Fruit fly (Drosophila melanogaster) whole organism, embryonic: ENCODE results near the gene erm.
A peak's percentile ranks its signal among the peaks of the same experiment; 100 is the strongest.

Source experiments
- Ada2b ChIP-seq: fragments of 200-800 bp; sonication (Bioruptor generic); IDR thresholded peaks from 2 replicates; pipeline ENCODE4 v1.3.6; 2022; ENCODE audit warnings: missing biosample characterization, missing genetic modification characterization
- C15 ChIP-seq: fragments of 200-800 bp; sonication (Bioruptor generic); IDR thresholded peaks from 3 replicates; pipeline ENCODE4 v1.3.6; 2022; ENCODE audit warnings: missing biosample characterization, missing genetic modification characterization
- CG11456 ChIP-seq: fragments of 200-800 bp; sonication (Bioruptor generic); IDR thresholded peaks from 3 replicates; pipeline ENCODE4 v1.3.6; 2022; ENCODE audit warnings: missing biosample characterization, missing genetic modification characterization
- CG13296 ChIP-seq: fragments of 200-800 bp; sonication (Bioruptor generic); optimal IDR thresholded peaks from 3 replicates; lab custom pipeline; 2018; ENCODE audit warnings: missing biosample characterization, mild to moderate bottlenecking, missing genetic modification characterization
- CG13624 ChIP-seq: fragments of 200-800 bp; sonication (Bioruptor generic); optimal IDR thresholded peaks from 2 replicates; lab custom pipeline; 2016; ENCODE audit warnings: missing biosample characterization, missing genetic modification characterization
- CG15011 ChIP-seq: fragments of 200-800 bp; sonication (Bioruptor generic); optimal IDR thresholded peaks from 3 replicates; lab custom pipeline; 2018; ENCODE audit warnings: missing biosample characterization, mild to moderate bottlenecking, missing genetic modification characterization
- CG17359 ChIP-seq: fragments of 200-800 bp; sonication (Bioruptor generic); optimal IDR thresholded peaks from 3 replicates; lab custom pipeline; 2018; ENCODE audit warnings: missing biosample characterization, mild to moderate bottlenecking, missing genetic modification characterization, moderate library complexity
- CG2129 ChIP-seq: fragments of 200-800 bp; sonication (Bioruptor generic); IDR thresholded peaks from 2 replicates; pipeline ENCODE4 v1.3.6; 2022; ENCODE audit warnings: missing biosample characterization, missing genetic modification characterization; ENCODE audit not compliant: partially characterized antibody
- CG30020 ChIP-seq: fragments of 200-800 bp; optimal IDR thresholded peaks from 2 replicates; lab custom pipeline; 2019; ENCODE audit warnings: missing biosample characterization, mild to moderate bottlenecking, missing genetic modification characterization, moderate library complexity
- CG31388 ChIP-seq: fragments of 200-800 bp; sonication (Bioruptor generic); optimal IDR thresholded peaks from 2 replicates; lab custom pipeline; 2016; ENCODE audit warnings: missing biosample characterization, missing genetic modification characterization
- CG4424 ChIP-seq: fragments of 200-800 bp; sonication (Bioruptor generic); optimal IDR thresholded peaks from 3 replicates; lab custom pipeline; 2016; ENCODE audit warnings: missing biosample characterization, missing genetic modification characterization
- CG4617 ChIP-seq: fragments of 200-800 bp; sonication (Bioruptor generic); optimal IDR thresholded peaks from 3 replicates; lab custom pipeline; 2016; ENCODE audit warnings: missing biosample characterization, missing genetic modification characterization, borderline replicate concordance
- CG4707 ChIP-seq: fragments of 200-800 bp; sonication (Bioruptor generic); optimal IDR thresholded peaks from 2 replicates; lab custom pipeline; 2018; ENCODE audit warnings: missing biosample characterization, mild to moderate bottlenecking, missing genetic modification characterization, moderate library complexity
- CG4854 ChIP-seq: fragments of 200-800 bp; sonication (Bioruptor generic); optimal IDR thresholded peaks from 2 replicates; lab custom pipeline; 2016; ENCODE audit warnings: missing biosample characterization, missing genetic modification characterization, inconsistent platforms
- CG5245 ChIP-seq: fragments of 200-800 bp; sonication (Bioruptor generic); optimal IDR thresholded peaks from 3 replicates; lab custom pipeline; 2016; ENCODE audit warnings: missing biosample characterization, missing genetic modification characterization
- CG6654 ChIP-seq: fragments of 200-800 bp; sonication (Bioruptor generic); optimal IDR thresholded peaks from 2 replicates; lab custom pipeline; 2017; ENCODE audit warnings: missing biosample characterization, mild to moderate bottlenecking, missing genetic modification characterization
- CG6765 ChIP-seq: fragments of 200-800 bp; sonication (Bioruptor generic); optimal IDR thresholded peaks from 3 replicates; lab custom pipeline; 2017; ENCODE audit warnings: missing biosample characterization, mild to moderate bottlenecking, missing genetic modification characterization
- CG7357 ChIP-seq: fragments of 200-800 bp; sonication (Bioruptor generic); IDR thresholded peaks from 3 replicates; pipeline ENCODE4 v1.3.6; 2022; ENCODE audit warnings: missing biosample characterization, missing genetic modification characterization
- CG7839 ChIP-seq: fragments of 200-800 bp; sonication (Bioruptor generic); optimal IDR thresholded peaks from 3 replicates; lab custom pipeline; 2018; ENCODE audit warnings: missing biosample characterization, mild to moderate bottlenecking, missing genetic modification characterization, moderate library complexity
- CG7963 ChIP-seq: fragments of 200-800 bp; sonication (Bioruptor generic); IDR thresholded peaks from 3 replicates; pipeline ENCODE4 v1.3.6; 2022; ENCODE audit warnings: missing biosample characterization, missing genetic modification characterization; ENCODE audit not compliant: partially characterized antibody
- CG8290 ChIP-seq, 3 experiments: fragments of 200-800 bp; sonication (Bioruptor generic); optimal IDR thresholded peaks; 2 replicates each; lab custom pipeline; 2016 to 2019; ENCODE audit warnings: missing biosample characterization in 3 of 3, missing genetic modification characterization in 3 of 3, mild to moderate bottlenecking in 2 of 3, moderate library complexity in 1 of 3
- CTCF ChIP-seq: fragments of 200-800 bp; sonication (Bioruptor generic); optimal IDR thresholded peaks from 2 replicates; lab custom pipeline; 2017; ENCODE audit warnings: missing biosample characterization, mild to moderate bottlenecking, missing genetic modification characterization, moderate library complexity
- Camta ChIP-seq: fragments of 200-800 bp; sonication (Bioruptor generic); optimal IDR thresholded peaks from 2 replicates; lab custom pipeline; 2016; ENCODE audit warnings: missing biosample characterization, missing genetic modification characterization
- CkIIα-i1 ChIP-seq: fragments of 200-800 bp; sonication (Bioruptor generic); IDR thresholded peaks from 2 replicates; pipeline ENCODE4 v1.3.6; 2022; ENCODE audit warnings: missing biosample characterization, missing genetic modification characterization
- D ChIP-seq, 2 experiments: fragments of 200-800 bp in 1 of 2; fragments of >200 bp in 1 of 2; sonication (Bioruptor generic) in 1 of 2; optimal IDR thresholded peaks; 2 replicates in 1 of 2; 3 replicates in 1 of 2; lab custom pipeline; 2017; ENCODE audit warnings: mild to moderate bottlenecking in 1 of 2, missing biosample characterization in 1 of 2, missing genetic modification characterization in 1 of 2, missing genetic modification reagents in 1 of 2
- HmgZ ChIP-seq: fragments of 200-800 bp; sonication (Bioruptor generic); optimal IDR thresholded peaks from 2 replicates; lab custom pipeline; 2018; ENCODE audit warnings: missing biosample characterization, mild to moderate bottlenecking, missing genetic modification characterization
- Hr78 ChIP-seq, 2 experiments: fragments of 200-800 bp in 1 of 2; fragments of >200 bp in 1 of 2; sonication (Bioruptor generic) in 1 of 2; optimal IDR thresholded peaks; 2 replicates each; lab custom pipeline; 2017 to 2019; ENCODE audit warnings: missing biosample characterization in 2 of 2, missing genetic modification characterization in 2 of 2, mild to moderate bottlenecking in 1 of 2, moderate library complexity in 1 of 2
- MBD-R2 ChIP-seq: fragments of 200-800 bp; sonication (Bioruptor generic); IDR thresholded peaks from 2 replicates; pipeline ENCODE4 v1.3.6; 2022; ENCODE audit warnings: missing biosample characterization, missing genetic modification characterization
- al ChIP-seq: fragments of 200-800 bp; sonication (Bioruptor generic); IDR thresholded peaks from 2 replicates; pipeline ENCODE4 v1.3.6; 2022; ENCODE audit warnings: missing biosample characterization, missing genetic modification characterization
- ase ChIP-seq: fragments of 200-800 bp; sonication (Bioruptor generic); IDR thresholded peaks from 3 replicates; pipeline ENCODE4 v1.3.6; 2022; ENCODE audit warnings: missing biosample characterization, missing genetic modification characterization
- az2 ChIP-seq: fragments of 200-800 bp; sonication (Bioruptor generic); optimal IDR thresholded peaks from 3 replicates; lab custom pipeline; 2016; ENCODE audit warnings: missing biosample characterization, missing genetic modification characterization
- bigmax ChIP-seq: fragments of 200-800 bp; sonication (Bioruptor generic); optimal IDR thresholded peaks from 2 replicates; lab custom pipeline; 2018; ENCODE audit warnings: missing biosample characterization, mild to moderate bottlenecking, missing genetic modification characterization
- dysf ChIP-seq: fragments of 200-800 bp; sonication (Bioruptor generic); IDR thresholded peaks from 3 replicates; pipeline ENCODE4 v1.3.6; 2022; ENCODE audit warnings: missing biosample characterization, missing genetic modification characterization
- eyg ChIP-seq: fragments of 200-800 bp; sonication (Bioruptor generic); optimal IDR thresholded peaks from 3 replicates; lab custom pipeline; 2016; ENCODE audit warnings: missing biosample characterization, missing genetic modification characterization
- gcm ChIP-seq: fragments of 200-800 bp; sonication (Bioruptor generic); optimal IDR thresholded peaks from 2 replicates; lab custom pipeline; 2019; ENCODE audit warnings: missing biosample characterization, mild to moderate bottlenecking, missing genetic modification characterization, moderate library complexity
- gcm2 ChIP-seq: fragments of 200-800 bp; sonication (Bioruptor generic); optimal IDR thresholded peaks from 2 replicates; lab custom pipeline; 2016; ENCODE audit warnings: missing biosample characterization, missing genetic modification characterization
- grau ChIP-seq: fragments of 200-800 bp; optimal IDR thresholded peaks from 3 replicates; lab custom pipeline; 2019; ENCODE audit warnings: missing biosample characterization, mild to moderate bottlenecking, missing genetic modification characterization, moderate library complexity
- ham ChIP-seq: fragments of 200-800 bp; sonication (Bioruptor generic); IDR thresholded peaks from 2 replicates; pipeline ENCODE4 v1.3.6; 2022; ENCODE audit warnings: missing biosample characterization, missing genetic modification characterization
- her ChIP-seq: fragments of 200-800 bp; sonication (Bioruptor generic); optimal IDR thresholded peaks from 2 replicates; lab custom pipeline; 2016; ENCODE audit warnings: missing biosample characterization, missing genetic modification characterization
- lab ChIP-seq: fragments of 200-800 bp; sonication (Bioruptor generic); optimal IDR thresholded peaks from 3 replicates; lab custom pipeline; 2017; ENCODE audit warnings: missing biosample characterization, missing genetic modification characterization, mild to moderate bottlenecking, moderate library complexity, missing genetic modification reagents
- nom ChIP-seq: fragments of 200-800 bp; sonication (Bioruptor generic); optimal IDR thresholded peaks from 2 replicates; lab custom pipeline; 2017; ENCODE audit warnings: missing biosample characterization, missing genetic modification characterization, mild to moderate bottlenecking, moderate library complexity, missing genetic modification reagents
- onecut ChIP-seq: fragments of 200-800 bp; sonication (Bioruptor generic); IDR thresholded peaks from 2 replicates; pipeline ENCODE4 v1.3.6; 2022; ENCODE audit warnings: missing biosample characterization, missing genetic modification characterization
- phol ChIP-seq: fragments of 200-800 bp; sonication (Bioruptor generic); optimal IDR thresholded peaks from 3 replicates; lab custom pipeline; 2018; ENCODE audit warnings: missing biosample characterization, mild to moderate bottlenecking, missing genetic modification characterization, moderate library complexity
- slbo ChIP-seq: fragments of 200-800 bp; sonication (Bioruptor generic); IDR thresholded peaks from 2 replicates; pipeline ENCODE4 v1.3.6; 2022; ENCODE audit warnings: missing biosample characterization, missing genetic modification characterization
- sqz ChIP-seq: fragments of 200-800 bp; sonication (Bioruptor generic); optimal IDR thresholded peaks from 3 replicates; lab custom pipeline; 2018; ENCODE audit warnings: missing biosample characterization, mild to moderate bottlenecking, missing genetic modification characterization
- stwl ChIP-seq: fragments of 200-800 bp; sonication (Bioruptor generic); optimal IDR thresholded peaks from 3 replicates; lab custom pipeline; 2018; ENCODE audit warnings: missing biosample characterization, mild to moderate bottlenecking, missing genetic modification characterization, moderate library complexity
- tap ChIP-seq: fragments of 200-800 bp; optimal IDR thresholded peaks from 3 replicates; lab custom pipeline; 2019; ENCODE audit warnings: missing biosample characterization, mild to moderate bottlenecking, missing genetic modification characterization, moderate library complexity
- tgo ChIP-seq: fragments of 200-800 bp; sonication (Bioruptor generic); IDR thresholded peaks from 3 replicates; pipeline ENCODE4 v1.3.6; 2022; ENCODE audit warnings: missing biosample characterization, missing genetic modification characterization
- tup ChIP-seq: fragments of 200-800 bp; sonication (Bioruptor generic); optimal IDR thresholded peaks from 2 replicates; lab custom pipeline; 2016; ENCODE audit warnings: missing biosample characterization, mild to moderate bottlenecking, missing genetic modification characterization, moderate library complexity
- wdn ChIP-seq: fragments of 200-800 bp; sonication (Bioruptor generic); IDR thresholded peaks from 2 replicates; pipeline ENCODE4 v1.3.6; 2022; ENCODE audit warnings: missing biosample characterization, missing genetic modification characterization
- wek ChIP-seq: fragments of 200-800 bp; sonication (Bioruptor generic); optimal IDR thresholded peaks from 3 replicates; lab custom pipeline; 2018; ENCODE audit warnings: missing biosample characterization, mild to moderate bottlenecking, missing genetic modification characterization, moderate library complexity

Gene erm

DNA sequence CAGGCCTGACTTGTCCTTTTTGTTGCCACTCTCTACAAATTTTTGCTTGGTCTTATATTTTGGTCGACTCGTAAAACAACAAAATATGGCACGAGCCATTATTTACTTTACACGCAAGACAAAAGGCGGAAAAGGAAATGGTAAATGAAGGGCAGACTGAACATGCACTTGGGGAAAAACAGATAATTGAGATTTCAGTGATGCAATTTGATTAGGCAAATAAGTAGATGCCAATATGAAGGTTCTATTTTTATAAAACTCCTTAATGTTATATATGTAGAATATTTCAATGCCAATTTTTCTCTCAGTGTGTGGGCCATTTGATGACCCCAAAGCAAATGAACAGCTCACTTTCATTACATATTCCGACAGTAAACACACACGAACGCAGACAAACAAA, 45.0 kb upstream of the erm start (continued):
- no peak for TF ChIP-seq Camta (GFP tag; lab: Kevin White, UChicago)
- TF ChIP-seq her = no peak
- no peak for TF ChIP-seq CG7963 (GFP tag; lab: Robert Waterston, UW)
- 0 out of 3 replicates have a peak, but pooled peaks have one; percentile 17 for TF ChIP-seq CG11456 (GFP tag; lab: Robert Waterston, UW)
- no peak; the same call in 1 of the 2 replicates for TF ChIP-seq al
- TF ChIP-seq CG4617 (GFP tag; lab: Kevin White, UChicago) = no peak
- no peak for TF ChIP-seq CG7357 (GFP tag; lab: Robert Waterston, UW)
- no peak for TF ChIP-seq CG17359 (tag; lab: Kevin White, UChicago)
- peak; percentile 7 for TF ChIP-seq CG7839 (tag; lab: Kevin White, UChicago)
- no peak for TF ChIP-seq phol (tag; lab: Kevin White, UChicago)
- no peak for TF ChIP-seq CG6654
- no peak for TF ChIP-seq CG2129 (GFP tag; lab: Robert Waterston, UW)
- no peak for TF ChIP-seq tup (GFP tag; lab: Kevin White, UChicago)
- TF ChIP-seq CG4854 (GFP tag; lab: Kevin White, UChicago) = no peak
- TF ChIP-seq dysf (GFP tag; lab: Robert Waterston, UW) = peak; percentile 46; the same call in 2 of the 3 replicates
- TF ChIP-seq wek (GFP tag; lab: Kevin White, UChicago) = no peak
- TF ChIP-seq tgo (GFP tag; lab: Robert Waterston, UW) = no peak; the same call in 2 of the 3 replicates
- TF ChIP-seq CTCF = no peak
- TF ChIP-seq onecut (GFP tag; lab: Robert Waterston, UW) = no peak
- no peak for TF ChIP-seq HmgZ (tag; lab: Kevin White, UChicago)
- no peak for TF ChIP-seq stwl
- TF ChIP-seq bigmax = no peak
- peak; percentile 2 for TF ChIP-seq CG6765 (GFP tag; lab: Kevin White, UChicago)
- TF ChIP-seq Hr78 (GFP tag; optimal IDR thresholded peaks at IDR 0.05; lab: Kevin White, UChicago) = no peak
- no peak for TF ChIP-seq gcm
- TF ChIP-seq CG4707 (GFP tag; lab: Kevin White, UChicago) = no peak
- TF ChIP-seq D (optimal IDR thresholded peaks at IDR 0.05; lab: Kevin White, UChicago) = no peak
- TF ChIP-seq D (GFP tag; optimal IDR thresholded peaks at IDR 0.05; lab: Kevin White, UChicago) = no peak
- peak; percentile 46; the same call in 1 of the 2 replicates for TF ChIP-seq slbo (GFP tag; lab: Robert Waterston, UW)
- no peak for TF ChIP-seq CG13624 (GFP tag; lab: Kevin White, UChicago)
- TF ChIP-seq CkIIα-i1 (GFP tag; lab: Robert Waterston, UW) = no peak
- no peak for TF ChIP-seq C15
- TF ChIP-seq grau (tag; lab: Kevin White, UChicago) = peak; percentile 32
- TF ChIP-seq ham (GFP tag; lab: Robert Waterston, UW) = no peak
- TF ChIP-seq eyg = no peak
- TF ChIP-seq CG15011 (GFP tag; lab: Kevin White, UChicago) = no peak
- no peak for TF ChIP-seq wdn (GFP tag; lab: Robert Waterston, UW)
- TF ChIP-seq Ada2b (GFP tag; lab: Robert Waterston, UW) = 0 out of 2 replicates have a peak, but pooled peaks have one; percentile 8
- TF ChIP-seq CG30020 (tag; lab: Kevin White, UChicago) = no peak
- no peak for TF ChIP-seq CG5245 (GFP tag; lab: Kevin White, UChicago)
- TF ChIP-seq nom (GFP tag; lab: Kevin White, UChicago) = no peak
- no peak for TF ChIP-seq az2 (GFP tag; lab: Kevin White, UChicago)
- TF ChIP-seq lab (GFP tag; lab: Kevin White, UChicago) = peak; percentile 48
- TF ChIP-seq CG31388 (GFP tag; lab: Kevin White, UChicago) = no peak
- TF ChIP-seq gcm2 (GFP tag; lab: Kevin White, UChicago) = no peak
- no peak for TF ChIP-seq ase (GFP tag; lab: Robert Waterston, UW)
- TF ChIP-seq sqz (GFP tag; lab: Kevin White, UChicago) = no peak
- no peak for TF ChIP-seq tap (tag; lab: Kevin White, UChicago)
- peak; percentile 15 for TF ChIP-seq CG13296 (GFP tag; lab: Kevin White, UChicago)
- no peak for TF ChIP-seq MBD-R2 (GFP tag; lab: Robert Waterston, UW)
- no peak for TF ChIP-seq CG4424 (GFP tag; lab: Kevin White, UChicago)
- TF ChIP-seq CG8290 (GFP tag; optimal IDR thresholded peaks at IDR 0.05; lab: Kevin White, UChicago) = no peak
- no peak for TF ChIP-seq CG8290 (tag; optimal IDR thresholded peaks at IDR 0.05; lab: Kevin White, UChicago)
